Worm (Caenorhabditis elegans) whole organism, L4 larva: Measurements from ENCODE around the gene srh-266.

Experiments used
- F10B5.3 ChIP-seq: sonication (generic microtip); optimal IDR thresholded peaks from 2 replicates; lab custom pipeline; 2016; ENCODE audit warnings: mild to moderate bottlenecking, missing genetic modification characterization, missing compliant biosample characterization
- F37D6.2 ChIP-seq: sonication (generic microtip); optimal IDR thresholded peaks from 2 replicates; lab custom pipeline; 2016; ENCODE audit warnings: mild to moderate bottlenecking, missing genetic modification characterization, missing compliant biosample characterization
- F49E8.2 ChIP-seq: sonication (generic microtip); optimal IDR thresholded peaks from 2 replicates; lab custom pipeline; 2016; ENCODE audit warnings: missing compliant biosample characterization, mild to moderate bottlenecking, missing genetic modification characterization, borderline replicate concordance
- Y5F2A.4 ChIP-seq: fragments of 200-800 bp; sonication (Bioruptor generic); optimal IDR thresholded peaks from 2 replicates; lab custom pipeline; 2018; ENCODE audit warnings: mild to moderate bottlenecking, missing genetic modification characterization, missing compliant biosample characterization
- Y75B8A.6 ChIP-seq: fragments of 200-800 bp; sonication (Bioruptor generic); IDR thresholded peaks from 2 replicates; pipeline ENCODE4 v1.3.6; 2022; ENCODE audit warnings: missing genetic modification reagents, missing genetic modification characterization, missing compliant biosample characterization
- daf-16 ChIP-seq, 3 experiments: sonication (generic microtip); optimal IDR thresholded peaks; 2 replicates each; lab custom pipeline; 2016 to 2017; ENCODE audit warnings: missing genetic modification characterization in 3 of 3, missing genetic modification reagents in 3 of 3, mild to moderate bottlenecking in 2 of 3, missing compliant biosample characterization in 2 of 3, missing biosample characterization in 1 of 3, moderate library complexity in 1 of 3
- daf-8 ChIP-seq: fragments of 200-800 bp; sonication (Bioruptor generic); IDR thresholded peaks from 2 replicates; pipeline ENCODE4 v1.3.6; 2022; ENCODE audit warnings: missing genetic modification characterization, missing compliant biosample characterization
- dmd-6 ChIP-seq: fragments of 200-800 bp; sonication (Bioruptor generic); IDR thresholded peaks from 2 replicates; pipeline ENCODE4 v1.3.6; 2022; ENCODE audit warnings: missing genetic modification reagents, missing genetic modification characterization, missing compliant biosample characterization
- dmd-8 ChIP-seq: fragments of 200-800 bp; sonication (Bioruptor generic); IDR thresholded peaks from 2 replicates; pipeline ENCODE4 v1.3.6; 2022; ENCODE audit warnings: missing genetic modification characterization, missing compliant biosample characterization
- dpl-1 ChIP-seq: fragments of 150-350 bp; optimal IDR thresholded peaks from 2 replicates; lab custom pipeline; 2014; ENCODE audit warnings: missing biosample characterization, missing genetic modification reagents, missing genetic modification characterization
- duxl-1 ChIP-seq: sonication (generic microtip); optimal IDR thresholded peaks from 2 replicates; lab custom pipeline; 2016; ENCODE audit warnings: mild to moderate bottlenecking, missing genetic modification characterization, moderate library complexity, missing compliant biosample characterization; ENCODE audit not compliant: poor library complexity
- dve-1 ChIP-seq: sonication (generic microtip); optimal IDR thresholded peaks from 2 replicates; lab custom pipeline; 2017; ENCODE audit warnings: antibody characterized with exemption, mild to moderate bottlenecking, missing genetic modification characterization, missing compliant biosample characterization; ENCODE audit not compliant: insufficient read depth
- egl-43 ChIP-seq: fragments of 200-800 bp; sonication (Bioruptor generic); IDR thresholded peaks from 2 replicates; pipeline ENCODE4 v1.3.6; 2022; ENCODE audit warnings: missing genetic modification reagents, missing genetic modification characterization, missing compliant biosample characterization
- hif-1 ChIP-seq, 2 experiments: sonication (generic microtip); optimal IDR thresholded peaks; 2 replicates each; lab custom pipeline; 2016 to 2017; ENCODE audit warnings: missing compliant biosample characterization in 2 of 2, missing genetic modification characterization in 2 of 2, missing genetic modification reagents in 2 of 2, missing genotype in 2 of 2, mild to moderate bottlenecking in 1 of 2
- hlh-11 ChIP-seq: fragments of 200-800 bp; sonication (Bioruptor generic); optimal IDR thresholded peaks from 2 replicates; lab custom pipeline; 2018; ENCODE audit warnings: mild to moderate bottlenecking, missing genetic modification characterization, missing compliant biosample characterization
- hmg-1.1 ChIP-seq: fragments of 200-800 bp; sonication (Bioruptor generic); IDR thresholded peaks from 2 replicates; pipeline ENCODE4 v1.3.6; 2022; ENCODE audit warnings: missing genetic modification reagents, missing genetic modification characterization, missing compliant biosample characterization
- lin-1 ChIP-seq: fragments of 200-800 bp; sonication (Bioruptor generic); IDR thresholded peaks from 2 replicates; pipeline ENCODE4 v1.3.6; 2022; ENCODE audit warnings: missing genetic modification reagents, missing genetic modification characterization, missing compliant biosample characterization
- lin-13 ChIP-seq: fragments of 150-350 bp; optimal IDR thresholded peaks from 2 replicates; lab custom pipeline; 2014; ENCODE audit warnings: missing biosample characterization, missing genetic modification reagents, missing genetic modification characterization
- lsy-2 ChIP-seq, 2 experiments: fragments of 150-350 bp in 1 of 2; sonication (generic microtip) in 1 of 2; optimal IDR thresholded peaks; 2 replicates each; lab custom pipeline; 2014 to 2017; ENCODE audit warnings: missing biosample characterization in 2 of 2, missing genetic modification characterization in 2 of 2
- madf-9 ChIP-seq: fragments of 200-800 bp; sonication (Bioruptor generic); conservative IDR thresholded peaks from 2 replicates; pipeline ENCODE4 v1.3.6; 2022; ENCODE audit warnings: missing genetic modification reagents, missing genetic modification characterization, missing compliant biosample characterization
- mep-1 ChIP-seq: fragments of 150-350 bp; sonication (generic microtip); optimal IDR thresholded peaks from 3 replicates; lab custom pipeline; 2014; ENCODE audit warnings: missing biosample characterization, missing genetic modification characterization
- mes-2 ChIP-seq: sonication (generic microtip); optimal IDR thresholded peaks from 2 replicates; lab custom pipeline; 2016; ENCODE audit warnings: missing genotype, mild to moderate bottlenecking, missing genetic modification characterization, missing compliant biosample characterization; ENCODE audit not compliant: poor library complexity, severe bottlenecking
- nhr-11 ChIP-seq: fragments of 150-350 bp; optimal IDR thresholded peaks from 2 replicates; lab custom pipeline; 2014; ENCODE audit warnings: missing biosample characterization, missing genetic modification characterization
- nhr-25 ChIP-seq: sonication (generic microtip); optimal IDR thresholded peaks from 2 replicates; lab custom pipeline; 2017; ENCODE audit warnings: missing genetic modification characterization, mild to moderate bottlenecking, missing compliant biosample characterization, antibody characterized with exemption, moderate library complexity, borderline replicate concordance; ENCODE audit not compliant: insufficient read depth
- nhr-28 ChIP-seq: fragments of 150-350 bp; optimal IDR thresholded peaks from 2 replicates; lab custom pipeline; 2014; ENCODE audit warnings: missing biosample characterization, missing genetic modification characterization
- nhr-48 ChIP-seq: sonication (generic microtip); optimal IDR thresholded peaks from 2 replicates; lab custom pipeline; 2016; ENCODE audit warnings: mild to moderate bottlenecking, missing genetic modification characterization, missing compliant biosample characterization
- nhr-76 ChIP-seq: fragments of 150-350 bp; optimal IDR thresholded peaks from 2 replicates; lab custom pipeline; 2014; ENCODE audit warnings: missing biosample characterization, missing genetic modification characterization
- nhr-77 ChIP-seq: fragments of 150-350 bp; optimal IDR thresholded peaks from 2 replicates; lab custom pipeline; 2014; ENCODE audit warnings: missing biosample characterization, missing genetic modification characterization
- pha-4 ChIP-seq, 2 experiments: fragments of 150-350 bp in 1 of 2; fragments of 200-800 bp in 1 of 2; sonication (Bioruptor generic) in 1 of 2; IDR thresholded peaks in 1 of 2; optimal IDR thresholded peaks in 1 of 2; 2 replicates each; pipeline versions ENCODE4 v1.3.6 to Lab custom; 2014 to 2022; ENCODE audit warnings: missing genetic modification characterization in 2 of 2, missing genetic modification reagents in 2 of 2, missing biosample characterization in 1 of 2, missing compliant biosample characterization in 1 of 2
- php-3 ChIP-seq: fragments of 200-800 bp; sonication (Bioruptor generic); IDR thresholded peaks from 2 replicates; pipeline ENCODE4 v1.3.6; 2022; ENCODE audit warnings: missing genetic modification reagents, missing genetic modification characterization, missing compliant biosample characterization
- rbr-2 ChIP-seq: sonication (generic microtip); optimal IDR thresholded peaks from 2 replicates; lab custom pipeline; 2016; ENCODE audit warnings: missing genotype, missing genetic modification characterization, missing compliant biosample characterization
- saeg-2 ChIP-seq: fragments of 200-800 bp; sonication (Bioruptor generic); IDR thresholded peaks from 2 replicates; pipeline ENCODE4 v1.3.6; 2022; ENCODE audit warnings: missing genetic modification reagents, missing genetic modification characterization, missing compliant biosample characterization
- sdz-12 ChIP-seq: fragments of 200-800 bp; sonication (Bioruptor generic); optimal IDR thresholded peaks from 2 replicates; lab custom pipeline; 2018; ENCODE audit warnings: mild to moderate bottlenecking, missing genetic modification characterization, missing compliant biosample characterization
- snpc-4 ChIP-seq: fragments of 150-350 bp; optimal IDR thresholded peaks from 2 replicates; lab custom pipeline; 2014; ENCODE audit warnings: missing biosample characterization, missing genetic modification characterization
- tag-97 ChIP-seq: fragments of 200-800 bp; sonication (Bioruptor generic); IDR thresholded peaks from 2 replicates; pipeline ENCODE4 v1.3.6; 2022; ENCODE audit warnings: missing genetic modification characterization, missing compliant biosample characterization
- tra-1 ChIP-seq: fragments of 200-800 bp; sonication (Bioruptor generic); IDR thresholded peaks from 2 replicates; pipeline ENCODE4 v1.3.6; 2022; ENCODE audit warnings: missing genetic modification reagents, missing genetic modification characterization, missing compliant biosample characterization
- unc-39 ChIP-seq: sonication (generic microtip); optimal IDR thresholded peaks from 2 replicates; lab custom pipeline; 2017; ENCODE audit warnings: missing biosample characterization, missing genetic modification characterization
- unc-62 ChIP-seq, 3 experiments: fragments of 150-350 bp in 1 of 3; sonication (generic microtip); optimal IDR thresholded peaks in 2 of 3; peaks in 1 of 3; 1 replicate in 1 of 3; 2 replicates in 2 of 3; lab custom pipeline; 2014 to 2017; ENCODE audit warnings: missing biosample characterization in 3 of 3, missing genetic modification characterization in 3 of 3, missing genetic modification reagents in 3 of 3, missing genotype in 1 of 3
- zag-1 ChIP-seq: fragments of 150-350 bp; optimal IDR thresholded peaks from 2 replicates; lab custom pipeline; 2014; ENCODE audit warnings: missing biosample characterization, missing genetic modification characterization
- zfp-3 ChIP-seq: fragments of 200-800 bp; sonication (Bioruptor generic); conservative IDR thresholded peaks from 2 replicates; pipeline ENCODE4 v1.3.6; 2022; ENCODE audit warnings: missing genetic modification reagents, missing genetic modification characterization, missing compliant biosample characterization
- zip-11 ChIP-seq: fragments of 200-800 bp; sonication (Bioruptor generic); IDR thresholded peaks from 2 replicates; pipeline ENCODE4 v1.3.6; 2022; ENCODE audit warnings: missing genetic modification characterization, missing compliant biosample characterization

The srh-266 gene

DNA sequence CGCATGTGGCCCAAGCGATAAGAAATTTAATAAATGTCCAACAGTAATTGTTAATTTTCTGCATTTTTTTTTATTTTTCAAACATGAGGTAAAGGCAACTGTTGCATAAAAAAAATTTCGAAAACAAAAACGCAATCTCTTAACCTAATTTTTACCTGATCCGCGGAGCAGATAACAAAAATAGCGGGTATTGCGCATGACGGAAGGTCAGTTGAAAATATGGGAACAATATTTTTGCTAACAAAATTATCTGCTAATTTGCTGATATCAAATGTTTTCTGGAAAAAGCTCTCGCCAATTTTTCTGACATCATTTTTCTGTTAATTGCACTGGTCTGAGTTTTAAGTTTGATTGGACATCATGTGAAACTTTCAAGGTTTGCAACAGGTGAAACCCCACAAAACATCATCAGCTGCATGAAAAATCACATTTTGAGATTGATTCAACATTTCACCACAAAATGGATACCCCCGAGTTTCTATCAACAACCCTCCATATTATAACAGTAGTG lies at the start of gene srh-266, which contains the start of gene F31F4.11:
TSS of gene srh-266 (plus strand) at position 461 of the 511 bp plus-strand sequence.
TSS of gene F31F4.11 (minus strand) at position 101 of the 511 bp plus-strand sequence.
- TF ChIP-seq nhr-76 (tag; lab: Kevin White, UChicago): no peak
- TF ChIP-seq tra-1 (GFP tag; lab: Robert Waterston, UW): no peak
- TF ChIP-seq dpl-1 (GFP tag; lab: Kevin White, UChicago): no peak
- no peak for TF ChIP-seq daf-16 (GFP tag; optimal IDR thresholded peaks at IDR 0.05; lab: Kevin White, UChicago)
- no peak for TF ChIP-seq daf-16 (tag; optimal IDR thresholded peaks at IDR 0.05; lab: Kevin White, UChicago)
- no peak for TF ChIP-seq nhr-28
- TF ChIP-seq Y5F2A.4 (GFP tag; lab: Kevin White, UChicago): no peak
- no peak for TF ChIP-seq lin-13 (GFP tag; lab: Kevin White, UChicago)
- no peak for TF ChIP-seq nhr-77 (tag; lab: Kevin White, UChicago)
- no peak for TF ChIP-seq zag-1 (tag; lab: Kevin White, UChicago)
- TF ChIP-seq nhr-11 (tag; lab: Kevin White, UChicago): no peak

DNA sequence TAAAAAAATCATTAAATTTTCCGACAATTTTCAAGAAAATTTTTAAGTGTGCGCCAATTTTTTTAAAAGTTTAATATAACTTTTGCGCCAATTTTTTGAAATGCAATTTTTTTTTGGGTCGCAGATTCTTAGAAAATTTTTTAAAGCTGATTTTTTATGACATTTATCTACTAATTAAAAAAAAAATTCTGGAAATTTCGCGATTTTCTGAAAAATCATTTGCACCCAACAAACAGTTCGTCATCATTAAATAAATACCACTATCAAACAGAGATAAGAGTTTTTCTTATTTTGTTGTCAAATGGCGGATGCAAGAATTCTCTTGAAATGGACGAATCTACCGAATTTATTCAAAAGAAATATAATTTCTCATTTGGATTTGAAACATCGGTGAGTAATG lies 49.3 kb upstream of the srh-266 start, which contains the start of gene F48G7.13:
TSS of gene F48G7.13 (plus strand) at position 301 of the 400 bp plus-strand sequence.
- TF ChIP-seq daf-16 (GFP tag; optimal IDR thresholded peaks at IDR 0.05; lab: Kevin White, UChicago): no peak
- TF ChIP-seq daf-16 (tag; optimal IDR thresholded peaks at IDR 0.05; lab: Kevin White, UChicago): peak; percentile 55
- TF ChIP-seq nhr-25 (tag; lab: Kevin White, UChicago): no peak
- TF ChIP-seq F49E8.2 (tag; lab: Kevin White, UChicago): no peak
- TF ChIP-seq Y75B8A.6 (GFP tag; lab: Robert Waterston, UW): no peak
- no peak for TF ChIP-seq lin-1 (GFP tag; lab: Robert Waterston, UW)

DNA sequence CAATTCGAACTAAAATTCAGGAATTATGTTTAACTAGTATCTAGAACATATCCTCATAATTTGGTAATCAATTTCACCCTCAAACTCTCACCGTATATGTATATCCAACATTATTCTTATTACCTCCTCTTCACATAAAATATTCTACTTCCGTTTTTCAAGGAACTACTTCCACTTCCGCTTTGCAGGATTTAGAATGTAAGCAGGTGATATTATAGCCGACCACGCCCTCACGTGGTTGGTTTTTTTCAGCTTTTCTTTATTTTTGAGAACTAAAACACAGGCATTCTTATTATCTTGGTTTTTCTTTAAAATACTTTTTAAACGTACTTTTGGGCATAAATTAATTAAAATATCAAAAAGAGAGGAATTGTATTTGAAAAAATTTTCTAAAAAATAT lies 46.7 kb upstream of the srh-266 start:
- TF ChIP-seq nhr-11 (tag; lab: Kevin White, UChicago) (peak; percentile 12), rbr-2 (tag; lab: Kevin White, UChicago) (no peak)

DNA sequence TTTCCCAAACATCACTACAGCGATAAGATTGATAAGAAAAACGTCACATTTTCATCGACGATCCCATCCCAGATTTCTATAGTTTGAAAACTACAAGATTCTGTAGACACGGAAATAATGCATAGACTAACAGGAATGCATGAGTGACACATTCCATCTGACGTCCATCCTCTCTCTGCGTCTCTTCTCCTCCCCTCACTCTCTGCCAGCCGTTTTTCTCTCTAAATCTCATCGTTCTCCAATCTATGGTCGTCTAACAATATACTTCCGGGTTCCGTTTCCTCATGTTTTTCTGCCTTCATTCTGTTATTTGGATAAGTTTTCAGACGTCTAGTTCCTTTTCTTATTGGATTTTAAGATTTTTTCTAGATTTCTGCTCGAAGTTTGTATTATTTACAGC lies 45.5 kb upstream of the srh-266 start, which contains the start of gene F48G7.4:
TSS of gene F48G7.4 (plus strand) at position 400 of the 400 bp plus-strand sequence.
- TF ChIP-seq nhr-48 (peak; percentile 24), pha-4 (GFP tag; IDR thresholded peaks at IDR 0.05; lab: Robert Waterston, UW) (no peak), pha-4 (tag; optimal IDR thresholded peaks at IDR 0.05; lab: Kevin White, UChicago) (no peak), unc-39 (no peak), F37D6.2 (peak; percentile 15), snpc-4 (tag; lab: Kevin White, UChicago) (no peak), mep-1 (tag; lab: Kevin White, UChicago) (peak; percentile 73), dve-1 (tag; lab: Kevin White, UChicago) (peak; percentile 47), php-3 (GFP tag; lab: Robert Waterston, UW) (no peak), tag-97 (0 out of 2 replicates have a peak, but pooled peaks have one; percentile 33), Y5F2A.4 (GFP tag; lab: Kevin White, UChicago) (no peak), daf-8 (GFP tag; lab: Robert Waterston, UW) (no peak), nhr-11 (tag; lab: Kevin White, UChicago) (peak; percentile 18), madf-9 (GFP tag; lab: Robert Waterston, UW) (no peak), duxl-1 (tag; lab: Kevin White, UChicago) (peak; percentile 50), F10B5.3 (tag; lab: Kevin White, UChicago) (no peak), mes-2 (tag; lab: Kevin White, UChicago) (peak; percentile 56), hlh-11 (tag; lab: Kevin White, UChicago) (peak; percentile 71), dmd-8 (GFP tag; lab: Robert Waterston, UW) (no peak), lsy-2 (tag; optimal IDR thresholded peaks at IDR 0.05; lab: Kevin White, UChicago) (peak; percentile 40 to 76), zip-11 (GFP tag; lab: Robert Waterston, UW) (no peak), saeg-2 (GFP tag; lab: Robert Waterston, UW) (no peak), unc-62 (GFP tag; optimal IDR thresholded peaks at IDR 0.05 in 1 of 2; lab: Kevin White, UChicago) (peak in 1 of 2 experiments; percentile 99), unc-62 (tag; optimal IDR thresholded peaks at IDR 0.05; lab: Kevin White, UChicago) (no peak), zfp-3 (no peak), egl-43 (no peak), hif-1 (tag; optimal IDR thresholded peaks at IDR 0.05; lab: Kevin White, UChicago) (peak in 1 of 2 experiments; percentile 26), dmd-6 (GFP tag; lab: Robert Waterston, UW) (peak; percentile 75), hmg-1.1 (GFP tag; lab: Robert Waterston, UW) (peak; percentile 56; the same call in 1 of the 2 replicates), sdz-12 (no peak)
